Worm (Caenorhabditis elegans): ENCODE data around the gene mtq-2.

ce11 chrII:2186730-2187129, 2.5 kb downstream of the mtq-2 start:
- TF ChIP-seq nhr-77 (tag; optimal IDR thresholded peaks at IDR 0.05) = no peak
- peak in 1 of 2 experiments; percentile 31 for TF ChIP-seq lsy-2 (tag; optimal IDR thresholded peaks at IDR 0.05)
- no peak for TF ChIP-seq ztf-11 (tag; optimal IDR thresholded peaks at IDR 0.05)
- TF ChIP-seq nhr-25 (tag; optimal IDR thresholded peaks at IDR 0.05) = no peak
- TF ChIP-seq mab-5 (tag; optimal IDR thresholded peaks at IDR 0.05) = no peak
